Fruit fly (Drosophila melanogaster): Measurements from ENCODE around the gene sr.

sr gene

dm6 chr3R:18090014-18090853 is at the start of gene sr (continued):
- no peak for TF ChIP-seq dsx (GFP tag; optimal IDR thresholded peaks at IDR 0.05; ENCODE audit: poor library complexity, severe bottlenecking)
- no peak for TF ChIP-seq CG6808 (GFP tag; optimal IDR thresholded peaks at IDR 0.05)
- TF ChIP-seq CG3919 (GFP tag; optimal IDR thresholded peaks at IDR 0.05): no peak
- no peak for TF ChIP-seq ss (GFP tag; optimal IDR thresholded peaks at IDR 0.05)
- TF ChIP-seq Sox15 (GFP tag; optimal IDR thresholded peaks at IDR 0.05): no peak
- TF ChIP-seq salr (GFP tag; optimal IDR thresholded peaks at IDR 0.05): no peak
- TF ChIP-seq Eip93F (GFP tag; optimal IDR thresholded peaks at IDR 0.05): no peak
- TF ChIP-seq Blimp-1 (GFP tag; optimal IDR thresholded peaks at IDR 0.05): no peak

- TF ChIP-seq CG31627 (GFP tag; optimal IDR thresholded peaks at IDR 0.05): no peak
- no peak for TF ChIP-seq CG10669 (GFP tag; optimal IDR thresholded peaks at IDR 0.05)
- no peak for TF ChIP-seq pdm3 (GFP tag; optimal IDR thresholded peaks at IDR 0.05)
- TF ChIP-seq CG8319 (GFP tag; optimal IDR thresholded peaks at IDR 0.05): no peak
- no peak for TF ChIP-seq Hr4 (GFP tag; optimal IDR thresholded peaks at IDR 0.05)
- no peak for TF ChIP-seq dac (GFP tag; optimal IDR thresholded peaks at IDR 0.05)
- TF ChIP-seq svp (GFP tag): no peak
- no peak for TF ChIP-seq eg (GFP tag; IDR thresholded peaks at IDR 0.05)
- TF ChIP-seq Smox (GFP tag; optimal IDR thresholded peaks at IDR 0.05): no peak
- TF ChIP-seq CG11762 (GFP tag; optimal IDR thresholded peaks at IDR 0.05; ENCODE audit: insufficient read depth): no peak
Observed at dm6 chr3R:18043579-18043978, 47.0 kb upstream of the sr start.

DNA sequence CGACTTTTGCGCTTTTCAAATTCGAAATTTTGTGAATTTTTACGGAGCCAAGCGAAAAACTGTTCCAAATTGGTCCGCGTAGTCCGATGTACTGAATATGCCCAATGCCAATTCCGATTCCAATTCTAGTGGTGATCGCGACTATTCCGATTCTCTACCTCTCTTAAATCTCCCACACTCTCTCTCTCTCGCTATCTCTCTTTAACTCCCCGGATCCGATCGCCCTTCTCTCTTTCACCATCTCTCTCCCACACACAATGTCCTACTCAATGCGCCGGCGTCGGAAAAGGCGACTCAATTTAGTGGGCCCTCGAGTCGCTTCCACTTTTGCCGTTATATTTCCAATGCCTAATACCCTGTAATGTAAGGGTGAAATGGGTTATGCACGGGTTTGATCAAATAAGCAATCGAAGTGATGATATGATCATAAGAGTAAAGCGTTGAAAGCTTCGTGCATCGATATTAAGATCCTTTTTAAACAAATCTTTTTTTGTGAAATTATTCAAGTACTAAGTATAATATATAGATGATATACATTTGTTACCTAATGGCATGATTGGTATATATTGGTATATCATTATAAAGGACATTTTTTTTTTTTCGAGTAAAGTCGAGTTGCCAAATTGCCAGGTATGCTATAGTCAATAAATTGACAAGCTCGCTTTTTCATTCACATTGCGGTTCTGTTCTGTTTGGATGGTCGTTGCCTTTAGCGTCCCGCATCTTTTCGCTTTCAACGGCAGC is 41.2 kb upstream of the sr start:
- TF ChIP-seq fkh (GFP tag; optimal IDR thresholded peaks at IDR 0.05) (no peak), CG7368 (GFP tag; optimal IDR thresholded peaks at IDR 0.05) (peak; percentile 39), Ets21C (GFP tag; optimal IDR thresholded peaks at IDR 0.05) (no peak), Lpt (GFP tag; optimal IDR thresholded peaks at IDR 0.05) (peak; percentile 38), CG11294 (GFP tag; IDR thresholded peaks at IDR 0.05) (no peak; the same call in 1 of the 2 replicates), CG6854 (GFP tag; optimal IDR thresholded peaks at IDR 0.05) (no peak), net (GFP tag; optimal IDR thresholded peaks at IDR 0.05) (peak; percentile 33), Hr4 (GFP tag; optimal IDR thresholded peaks at IDR 0.05) (peak; percentile 64), fd85E (GFP tag; optimal IDR thresholded peaks at IDR 0.05) (no peak), Gug (GFP tag; IDR thresholded peaks at IDR 0.05) (no peak), acj6 (GFP tag; optimal IDR thresholded peaks at IDR 0.05) (peak; percentile 71), CG8319 (GFP tag; optimal IDR thresholded peaks at IDR 0.05) (no peak), CG6808 (GFP tag; optimal IDR thresholded peaks at IDR 0.05) (peak; percentile 69), CG34406 (GFP tag; optimal IDR thresholded peaks at IDR 0.05) (peak; percentile 57), CG11902 (GFP tag; optimal IDR thresholded peaks at IDR 0.05) (peak; percentile 39), dac (GFP tag; optimal IDR thresholded peaks at IDR 0.05) (peak; percentile 6), CG1621 (tag; optimal IDR thresholded peaks at IDR 0.05) (peak; percentile 1), CG6276 (GFP tag; optimal IDR thresholded peaks at IDR 0.05) (peak; percentile 41), Sox102F (GFP tag; optimal IDR thresholded peaks at IDR 0.05) (peak; percentile 0), cyc (GFP tag; optimal IDR thresholded peaks at IDR 0.05) (peak; percentile 52), Sox14 (GFP tag; optimal IDR thresholded peaks at IDR 0.05) (peak; percentile 52), pdm3 (GFP tag; optimal IDR thresholded peaks at IDR 0.05) (peak; percentile 64), Sox15 (GFP tag; optimal IDR thresholded peaks at IDR 0.05) (peak; percentile 30), Eip93F (GFP tag; optimal IDR thresholded peaks at IDR 0.05) (no peak), achi (GFP tag; optimal IDR thresholded peaks at IDR 0.05) (peak; percentile 73), topi (GFP tag; optimal IDR thresholded peaks at IDR 0.05) (peak; percentile 52), CG16779 (tag; optimal IDR thresholded peaks at IDR 0.05) (peak; percentile 30), fd59A (GFP tag; optimal IDR thresholded peaks at IDR 0.05) (peak; percentile 63), Smox (GFP tag; optimal IDR thresholded peaks at IDR 0.05) (peak; percentile 43), Eip75B (GFP tag; optimal IDR thresholded peaks at IDR 0.05) (peak; percentile 72), Ets96B (tag; optimal IDR thresholded peaks at IDR 0.05) (peak; percentile 76), lz (GFP tag; optimal IDR thresholded peaks at IDR 0.05) (peak; percentile 44), spab (GFP tag; optimal IDR thresholded peaks at IDR 0.05) (peak; percentile 69), dsx (GFP tag; optimal IDR thresholded peaks at IDR 0.05; ENCODE audit: poor library complexity, severe bottlenecking) (peak; percentile 34), CG11762 (GFP tag; optimal IDR thresholded peaks at IDR 0.05; ENCODE audit: insufficient read depth) (peak; percentile 48)

Measured in whole organism, prepupa.